Fruit fly (Drosophila melanogaster) whole organism, wandering third instar larva: ENCODE results near the gene Gr93c.

Experiments used
- CG32264 ChIP-seq: fragments of 200-800 bp; sonication (Bioruptor generic); optimal IDR thresholded peaks from 2 replicates; lab custom pipeline; 2016; ENCODE audit warnings: missing biosample characterization, missing genetic modification characterization
- Hnf4 ChIP-seq: fragments of 200-800 bp; sonication (Bioruptor generic); optimal IDR thresholded peaks from 2 replicates; lab custom pipeline; 2016; ENCODE audit warnings: missing biosample characterization, mild to moderate bottlenecking, missing genetic modification characterization
- Sp1 ChIP-seq: fragments of 200-800 bp; sonication (Bioruptor generic); optimal IDR thresholded peaks from 3 replicates; lab custom pipeline; 2019; ENCODE audit warnings: missing biosample characterization, mild to moderate bottlenecking, missing genetic modification characterization, moderate library complexity
- dmrt93B ChIP-seq: fragments of 200-800 bp; sonication (Bioruptor generic); optimal IDR thresholded peaks from 2 replicates; lab custom pipeline; 2018; ENCODE audit warnings: missing biosample characterization, mild to moderate bottlenecking, missing genetic modification characterization
- ey ChIP-seq: fragments of 200-800 bp; sonication (Bioruptor generic); optimal IDR thresholded peaks from 2 replicates; lab custom pipeline; 2016; ENCODE audit warnings: missing biosample characterization, missing genetic modification characterization
- jim ChIP-seq: fragments of 175-275, 200-325 bp; sonication (Bioruptor generic); optimal IDR thresholded peaks from 2 replicates; lab custom pipeline; 2016; ENCODE audit warnings: missing biosample characterization, mild to moderate bottlenecking, missing genetic modification characterization
- pan ChIP-seq: fragments of >200 bp; optimal IDR thresholded peaks from 2 replicates; lab custom pipeline; 2017
- usp ChIP-seq: fragments of >200 bp; optimal IDR thresholded peaks from 2 replicates; lab custom pipeline; 2017; ENCODE audit warnings: missing biosample characterization, missing genetic modification characterization

DNA sequence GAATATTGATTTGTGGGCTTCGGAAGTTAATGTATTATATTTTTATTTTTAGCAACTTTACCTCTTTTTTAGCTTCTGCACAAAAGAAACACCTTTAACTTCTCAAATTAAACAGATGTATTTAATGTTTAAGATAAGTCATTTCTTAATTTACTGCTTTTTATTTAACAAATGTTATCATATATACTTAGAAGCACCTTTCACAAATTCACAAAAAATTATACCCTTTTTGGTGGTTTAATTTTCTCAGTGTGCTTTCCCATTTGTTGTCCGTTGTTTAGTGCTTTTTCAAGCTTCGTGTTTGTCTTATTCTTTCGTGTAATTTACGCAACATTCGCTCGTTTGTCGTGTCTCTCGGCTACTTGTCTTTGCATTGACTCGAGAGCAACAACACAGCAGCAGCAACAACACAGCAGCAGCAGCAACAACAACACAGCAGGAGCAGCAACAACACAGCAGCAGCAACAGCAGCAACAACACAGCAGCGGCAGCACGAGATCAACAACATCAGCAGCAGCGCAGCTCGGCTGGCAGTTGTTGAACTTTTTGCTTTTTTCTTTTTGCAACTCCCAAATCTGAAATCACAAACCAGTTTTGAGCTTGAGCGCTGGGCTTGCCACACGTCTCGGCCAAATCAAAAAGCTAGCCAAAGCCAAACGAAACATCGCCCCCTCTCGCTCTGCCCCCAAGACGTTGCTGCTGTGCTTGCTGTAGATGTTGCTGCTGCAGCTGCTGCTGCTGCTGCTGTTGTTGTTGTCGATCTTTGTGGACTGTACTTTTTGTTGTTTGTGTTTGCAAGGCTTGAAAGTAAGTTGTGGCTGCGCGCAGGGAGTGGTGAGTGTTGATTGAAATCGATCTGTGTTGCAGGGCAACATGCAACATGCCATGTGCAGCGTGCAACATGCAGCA lies 7.7 kb downstream of the Gr93c start:
- TF ChIP-seq Sp1 (no peak), CG32264 (GFP tag; lab: Kevin White, UChicago) (peak; percentile 49), jim (GFP tag; lab: Kevin White, UChicago) (peak; percentile 48), usp (GFP tag; lab: Kevin White, UChicago) (no peak), dmrt93B (GFP tag; lab: Kevin White, UChicago) (peak; percentile 31), ey (no peak), pan (lab: Kevin White, UChicago) (no peak), Hnf4 (GFP tag; lab: Kevin White, UChicago) (no peak)
